Worm (Caenorhabditis elegans) whole organism, L4 larva: ENCODE measurements around the gene F23G4.1.

ENCODE experiments used
- F10B5.3 ChIP-seq: sonication (generic microtip); optimal IDR thresholded peaks from 2 replicates; lab custom pipeline; 2016; ENCODE audit warnings: mild to moderate bottlenecking, missing genetic modification characterization, missing compliant biosample characterization
- F26F4.8 ChIP-seq: fragments of 200-800 bp; sonication (Bioruptor generic); conservative IDR thresholded peaks from 2 replicates; pipeline ENCODE4 v1.3.6; 2022; ENCODE audit warnings: missing genetic modification characterization, missing compliant biosample characterization
- T20F7.1 ChIP-seq: fragments of 200-800 bp; sonication (Bioruptor generic); optimal IDR thresholded peaks from 2 replicates; lab custom pipeline; 2018; ENCODE audit warnings: mild to moderate bottlenecking, missing genetic modification characterization, missing compliant biosample characterization
- Y105C5A.15 ChIP-seq: fragments of 200-800 bp; sonication (Bioruptor generic); IDR thresholded peaks from 2 replicates; pipeline ENCODE4 v1.3.6; 2022; ENCODE audit warnings: missing genetic modification characterization, missing compliant biosample characterization
- ZK546.5 ChIP-seq, 2 experiments: sonication (generic microtip); optimal IDR thresholded peaks; 2 replicates each; lab custom pipeline; 2017; ENCODE audit warnings: missing biosample characterization in 2 of 2, missing genetic modification characterization in 2 of 2
- aha-1 ChIP-seq: fragments of 150-350 bp; peaks from one replicate; lab custom pipeline; 2014; ENCODE audit warnings: missing biosample characterization, missing genetic modification characterization
- ama-1 ChIP-seq: fragments of 150-350 bp; optimal IDR thresholded peaks from 2 replicates; lab custom pipeline; 2014; ENCODE audit warnings: inconsistent platforms, mixed read lengths
- cey-2 ChIP-seq: sonication (generic microtip); optimal IDR thresholded peaks from 3 replicates; lab custom pipeline; 2017; ENCODE audit warnings: missing genetic modification characterization, mild to moderate bottlenecking, missing compliant biosample characterization, antibody characterized with exemption, borderline replicate concordance; ENCODE audit not compliant: insufficient read depth
- daf-16 ChIP-seq, 3 experiments: sonication (generic microtip); optimal IDR thresholded peaks; 2 replicates each; lab custom pipeline; 2016 to 2017; ENCODE audit warnings: missing genetic modification characterization in 3 of 3, missing genetic modification reagents in 3 of 3, mild to moderate bottlenecking in 2 of 3, missing compliant biosample characterization in 2 of 3, missing biosample characterization in 1 of 3, moderate library complexity in 1 of 3
- dmd-6 ChIP-seq: fragments of 200-800 bp; sonication (Bioruptor generic); IDR thresholded peaks from 2 replicates; pipeline ENCODE4 v1.3.6; 2022; ENCODE audit warnings: missing genetic modification reagents, missing genetic modification characterization, missing compliant biosample characterization
- dpl-1 ChIP-seq: fragments of 150-350 bp; optimal IDR thresholded peaks from 2 replicates; lab custom pipeline; 2014; ENCODE audit warnings: missing biosample characterization, missing genetic modification reagents, missing genetic modification characterization
- duxl-1 ChIP-seq: sonication (generic microtip); optimal IDR thresholded peaks from 2 replicates; lab custom pipeline; 2016; ENCODE audit warnings: mild to moderate bottlenecking, missing genetic modification characterization, moderate library complexity, missing compliant biosample characterization; ENCODE audit not compliant: poor library complexity
- dve-1 ChIP-seq: sonication (generic microtip); optimal IDR thresholded peaks from 2 replicates; lab custom pipeline; 2017; ENCODE audit warnings: antibody characterized with exemption, mild to moderate bottlenecking, missing genetic modification characterization, missing compliant biosample characterization; ENCODE audit not compliant: insufficient read depth
- egl-43 ChIP-seq: fragments of 200-800 bp; sonication (Bioruptor generic); IDR thresholded peaks from 2 replicates; pipeline ENCODE4 v1.3.6; 2022; ENCODE audit warnings: missing genetic modification reagents, missing genetic modification characterization, missing compliant biosample characterization
- gei-8 ChIP-seq: fragments of 200-800 bp; sonication (Bioruptor generic); optimal IDR thresholded peaks from 2 replicates; lab custom pipeline; 2018; ENCODE audit warnings: mild to moderate bottlenecking, missing genetic modification characterization, missing compliant biosample characterization
- hif-1 ChIP-seq, 2 experiments: sonication (generic microtip); optimal IDR thresholded peaks; 2 replicates each; lab custom pipeline; 2016 to 2017; ENCODE audit warnings: missing compliant biosample characterization in 2 of 2, missing genetic modification characterization in 2 of 2, missing genetic modification reagents in 2 of 2, missing genotype in 2 of 2, mild to moderate bottlenecking in 1 of 2
- hlh-11 ChIP-seq: fragments of 200-800 bp; sonication (Bioruptor generic); optimal IDR thresholded peaks from 2 replicates; lab custom pipeline; 2018; ENCODE audit warnings: mild to moderate bottlenecking, missing genetic modification characterization, missing compliant biosample characterization
- hlh-30 ChIP-seq: sonication (generic microtip); optimal IDR thresholded peaks from 2 replicates; lab custom pipeline; 2017; ENCODE audit warnings: antibody characterized with exemption, mild to moderate bottlenecking, missing genetic modification characterization, missing compliant biosample characterization; ENCODE audit not compliant: insufficient read depth
- lsy-2 ChIP-seq, 2 experiments: fragments of 150-350 bp in 1 of 2; sonication (generic microtip) in 1 of 2; optimal IDR thresholded peaks; 2 replicates each; lab custom pipeline; 2014 to 2017; ENCODE audit warnings: missing biosample characterization in 2 of 2, missing genetic modification characterization in 2 of 2
- mdl-1 ChIP-seq, 2 experiments: fragments of 150-350 bp in 1 of 2; sonication (generic microtip) in 1 of 2; optimal IDR thresholded peaks; 2 replicates each; lab custom pipeline; 2014 to 2017; ENCODE audit warnings: missing biosample characterization in 2 of 2, missing genetic modification characterization in 2 of 2
- mep-1 ChIP-seq: fragments of 150-350 bp; sonication (generic microtip); optimal IDR thresholded peaks from 3 replicates; lab custom pipeline; 2014; ENCODE audit warnings: missing biosample characterization, missing genetic modification characterization
- mxl-3 ChIP-seq: fragments of 200-800 bp; sonication (Bioruptor generic); optimal IDR thresholded peaks from 2 replicates; lab custom pipeline; 2018; ENCODE audit warnings: mild to moderate bottlenecking, missing genetic modification characterization, missing compliant biosample characterization
- nhr-10 ChIP-seq: fragments of 150-350 bp; optimal IDR thresholded peaks from 2 replicates; lab custom pipeline; 2014; ENCODE audit warnings: missing biosample characterization, missing genetic modification characterization
- nhr-102 ChIP-seq: sonication (generic microtip); optimal IDR thresholded peaks from 2 replicates; lab custom pipeline; 2016; ENCODE audit warnings: mild to moderate bottlenecking, missing genetic modification characterization, moderate library complexity, missing compliant biosample characterization
- nhr-28 ChIP-seq: fragments of 150-350 bp; optimal IDR thresholded peaks from 2 replicates; lab custom pipeline; 2014; ENCODE audit warnings: missing biosample characterization, missing genetic modification characterization
- snpc-4 ChIP-seq: fragments of 150-350 bp; optimal IDR thresholded peaks from 2 replicates; lab custom pipeline; 2014; ENCODE audit warnings: missing biosample characterization, missing genetic modification characterization
- tra-1 ChIP-seq: fragments of 200-800 bp; sonication (Bioruptor generic); IDR thresholded peaks from 2 replicates; pipeline ENCODE4 v1.3.6; 2022; ENCODE audit warnings: missing genetic modification reagents, missing genetic modification characterization, missing compliant biosample characterization
- unc-39 ChIP-seq: sonication (generic microtip); optimal IDR thresholded peaks from 2 replicates; lab custom pipeline; 2017; ENCODE audit warnings: missing biosample characterization, missing genetic modification characterization
- unc-62 ChIP-seq, 3 experiments: fragments of 150-350 bp in 1 of 3; sonication (generic microtip); optimal IDR thresholded peaks in 2 of 3; peaks in 1 of 3; 1 replicate in 1 of 3; 2 replicates in 2 of 3; lab custom pipeline; 2014 to 2017; ENCODE audit warnings: missing biosample characterization in 3 of 3, missing genetic modification characterization in 3 of 3, missing genetic modification reagents in 3 of 3, missing genotype in 1 of 3
- zag-1 ChIP-seq: fragments of 150-350 bp; optimal IDR thresholded peaks from 2 replicates; lab custom pipeline; 2014; ENCODE audit warnings: missing biosample characterization, missing genetic modification characterization
- ztf-11 ChIP-seq: fragments of 150-350 bp; optimal IDR thresholded peaks from 2 replicates; lab custom pipeline; 2014; ENCODE audit warnings: missing biosample characterization, missing genetic modification characterization

Gene F23G4.1

ce11 chrX:6644971-6645704 is 42.1 kb upstream of the F23G4.1 start, which contains the start of gene C56E10.3 (continued):
- peak; percentile 64 for TF ChIP-seq hlh-11 (tag; lab: Kevin White, UChicago)
- TF ChIP-seq ama-1 (lab: Kevin White, UChicago), result no peak
- no peak for TF ChIP-seq F10B5.3 (tag; lab: Kevin White, UChicago)
- no peak for TF ChIP-seq dpl-1 (GFP tag; lab: Kevin White, UChicago)
- TF ChIP-seq duxl-1 (tag; lab: Kevin White, UChicago), result no peak

DNA sequence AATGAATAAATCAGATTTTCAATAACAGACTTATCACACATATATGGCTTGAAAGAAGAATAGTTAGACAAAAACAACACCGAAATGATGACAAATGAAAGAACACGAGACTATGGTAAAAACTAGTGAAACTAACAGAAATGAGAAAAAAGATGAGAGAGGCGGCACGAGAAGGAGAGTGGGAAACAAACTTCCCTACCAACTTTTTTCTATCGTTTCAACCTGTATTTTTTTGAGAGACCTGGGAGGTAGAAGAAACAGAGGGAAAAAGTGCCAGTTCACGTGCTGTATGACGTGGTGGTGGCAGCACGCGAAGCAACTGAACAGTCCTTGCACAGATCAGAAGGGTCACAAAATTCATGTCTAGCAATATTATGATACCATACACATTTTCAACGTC is 39.8 kb upstream of the F23G4.1 start:
- TF ChIP-seq unc-62 (GFP tag; optimal IDR thresholded peaks at IDR 0.05 in 1 of 2; lab: Kevin White, UChicago) (peak in 1 of 2 experiments; percentile 82), unc-62 (tag; optimal IDR thresholded peaks at IDR 0.05; lab: Kevin White, UChicago) (no peak), mxl-3 (GFP tag; lab: Kevin White, UChicago) (peak; percentile 48), daf-16 (GFP tag; optimal IDR thresholded peaks at IDR 0.05; lab: Kevin White, UChicago) (no peak), daf-16 (tag; optimal IDR thresholded peaks at IDR 0.05; lab: Kevin White, UChicago) (peak; percentile 71), mdl-1 (tag; optimal IDR thresholded peaks at IDR 0.05; lab: Kevin White, UChicago) (peak in 1 of 2 experiments; percentile 79), cey-2 (peak; percentile 30), dve-1 (peak; percentile 69), hlh-30 (tag; lab: Kevin White, UChicago) (peak; percentile 91), ZK546.5 (tag; optimal IDR thresholded peaks at IDR 0.05; lab: Kevin White, UChicago) (no peak), ztf-11 (no peak), Y105C5A.15 (GFP tag; lab: Robert Waterston, UW) (no peak), mep-1 (peak; percentile 39), F26F4.8 (GFP tag; lab: Robert Waterston, UW) (no peak), nhr-28 (tag; lab: Kevin White, UChicago) (peak; percentile 16), tra-1 (GFP tag; lab: Robert Waterston, UW) (0 out of 2 replicates have a peak, but pooled peaks have one; percentile 26), unc-39 (tag; lab: Kevin White, UChicago) (no peak), aha-1 (tag; lab: Kevin White, UChicago) (peak; percentile 95), dmd-6 (peak; percentile 70), zag-1 (tag; lab: Kevin White, UChicago) (no peak), hif-1 (tag; optimal IDR thresholded peaks at IDR 0.05; lab: Kevin White, UChicago) (peak in 1 of 2 experiments; percentile 16), hlh-11 (tag; lab: Kevin White, UChicago) (peak; percentile 78)

ce11 chrX:6641509-6641908 is 38.5 kb upstream of the F23G4.1 start:
- TF ChIP-seq aha-1 (tag; lab: Kevin White, UChicago) (peak; percentile 78), nhr-10 (tag; lab: Kevin White, UChicago) (peak; percentile 1), gei-8 (GFP tag; lab: Kevin White, UChicago) (no peak), dve-1 (peak; percentile 12), daf-16 (GFP tag; optimal IDR thresholded peaks at IDR 0.05; lab: Kevin White, UChicago) (no peak), daf-16 (tag; optimal IDR thresholded peaks at IDR 0.05; lab: Kevin White, UChicago) (peak; percentile 1), T20F7.1 (GFP tag; lab: Kevin White, UChicago) (peak; percentile 4), snpc-4 (no peak), lsy-2 (tag; optimal IDR thresholded peaks at IDR 0.05; lab: Kevin White, UChicago) (peak in 1 of 2 experiments; percentile 21), mep-1 (no peak), nhr-102 (tag; lab: Kevin White, UChicago) (peak; percentile 26), nhr-28 (tag; lab: Kevin White, UChicago) (peak; percentile 32)

- no peak for TF ChIP-seq egl-43 (GFP tag; lab: Robert Waterston, UW)
- peak; percentile 49 for TF ChIP-seq aha-1 (tag; lab: Kevin White, UChicago)
These were observed 37.7 kb upstream of the F23G4.1 start, which contains the start of gene nhr-120 for ce11 chrX:6640570-6641199. nhr-120 (minus strand) TSS chrX:6640620.
